Worm (Caenorhabditis elegans): ENCODE data around the gene par-5.

Gene par-5

ce11 chrIV:11822454-11822853, 730 bp upstream of the par-5 start (continued):
- peak; percentile 54; the same call in 1 of the 2 replicates for TF ChIP-seq dox-1 (GFP tag; IDR thresholded peaks at IDR 0.05)
- peak; percentile 85 for TF ChIP-seq Y95B8A.8 (GFP tag; IDR thresholded peaks at IDR 0.05)
- TF ChIP-seq ztf-22 (GFP tag; optimal IDR thresholded peaks at IDR 0.05) = no peak
- no peak for TF ChIP-seq nfyb-1 (GFP tag; IDR thresholded peaks at IDR 0.05)
- TF ChIP-seq Y53F4B.3 (GFP tag; IDR thresholded peaks at IDR 0.05) = no peak
- no peak for TF ChIP-seq egl-18 (GFP tag; IDR thresholded peaks at IDR 0.05)
- TF ChIP-seq nfya-2 (GFP tag; IDR thresholded peaks at IDR 0.05) = no peak
- TF ChIP-seq T26A5.8 (tag; optimal IDR thresholded peaks at IDR 0.05) = no peak
- TF ChIP-seq unc-130 (GFP tag; optimal IDR thresholded peaks at IDR 0.05) = peak; percentile 36
- peak; percentile 73 for TF ChIP-seq lsl-1 (GFP tag; optimal IDR thresholded peaks at IDR 0.05)
- no peak for TF ChIP-seq F55B11.4 (tag; optimal IDR thresholded peaks at IDR 0.05; ENCODE audit: borderline replicate concordance, insufficient read depth)
- peak; percentile 8; the same call in 1 of the 2 replicates for TF ChIP-seq Y53G8AR.9 (GFP tag; conservative IDR thresholded peaks at IDR 0.05)
- TF ChIP-seq madf-8 (GFP tag; conservative IDR thresholded peaks at IDR 0.05) = peak; percentile 90
- TF ChIP-seq dpl-1 (GFP tag; optimal IDR thresholded peaks at IDR 0.05) = peak; percentile 94
- peak; percentile 88 for TF ChIP-seq xnd-1 (tag; optimal IDR thresholded peaks at IDR 0.05)
- TF ChIP-seq snpc-1.3 (tag; optimal IDR thresholded peaks at IDR 0.05; ENCODE audit: insufficient read depth) = peak; percentile 26
- 0 out of 2 replicates have a peak, but pooled peaks have one; percentile 29 for TF ChIP-seq lir-1 (GFP tag; conservative IDR thresholded peaks at IDR 0.05)
- no peak for TF ChIP-seq him-1 (tag; optimal IDR thresholded peaks at IDR 0.05)
- TF ChIP-seq ztf-18 (tag; optimal IDR thresholded peaks at IDR 0.05) = no peak
- TF ChIP-seq ztf-6 (GFP tag; IDR thresholded peaks at IDR 0.05) = no peak

DNA sequence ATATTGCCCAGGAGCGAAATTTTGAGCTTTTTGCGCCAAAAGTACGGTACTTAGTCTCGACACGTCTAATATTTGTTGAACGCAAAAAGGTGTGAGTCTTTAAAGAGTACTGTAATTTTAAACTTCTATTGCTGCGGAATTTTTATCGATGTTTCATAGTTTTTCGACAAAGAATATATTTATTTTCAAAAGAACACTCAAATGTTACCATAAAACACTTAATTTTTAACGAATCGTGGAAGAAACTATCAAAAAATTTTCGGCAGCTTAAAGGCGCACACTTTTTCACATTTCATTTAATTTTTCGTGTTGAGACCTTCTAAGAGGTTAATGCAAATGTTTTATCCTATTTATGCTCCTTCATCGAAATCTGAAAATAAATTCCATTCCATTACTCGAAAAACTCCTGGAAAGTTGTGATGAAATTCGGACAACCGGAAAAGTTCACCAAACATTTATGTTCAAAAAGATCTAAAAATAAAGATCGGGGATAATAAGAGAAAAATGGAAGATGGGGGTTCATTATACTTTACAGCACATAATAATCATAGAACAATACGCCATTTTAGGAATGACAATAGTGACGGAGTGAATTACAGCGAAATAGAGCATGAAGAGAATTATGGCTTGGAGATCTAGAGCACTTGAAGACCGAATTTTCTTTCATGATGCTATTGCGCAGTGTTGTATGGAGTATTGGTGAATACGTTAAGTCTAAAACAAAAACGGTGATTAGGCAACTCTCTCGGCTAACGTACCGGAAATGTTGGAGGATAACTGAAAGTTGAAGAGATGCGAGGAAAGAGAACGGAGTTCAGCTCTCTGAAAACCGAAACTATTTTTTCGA, 1.4 kb downstream of the par-5 start:
- no peak for TF ChIP-seq fkh-3 (tag; optimal IDR thresholded peaks at IDR 0.05)
- no peak for TF ChIP-seq B0261.1 (tag; optimal IDR thresholded peaks at IDR 0.05)
- peak; percentile 42; the same call in 1 of the 2 replicates for TF ChIP-seq hmg-1.2 (GFP tag; IDR thresholded peaks at IDR 0.05)
- TF ChIP-seq gei-17 (GFP tag; optimal IDR thresholded peaks at IDR 0.05) = no peak
- TF ChIP-seq ztf-25 (GFP tag; IDR thresholded peaks at IDR 0.05) = peak; percentile 79; the same call in 1 of the 2 replicates
- peak; percentile 67 for TF ChIP-seq lin-26 (GFP tag; IDR thresholded peaks at IDR 0.05)
- TF ChIP-seq aptf-2 (GFP tag; conservative IDR thresholded peaks at IDR 0.05) = no peak
- TF ChIP-seq nfya-1 (tag; optimal IDR thresholded peaks at IDR 0.05; ENCODE audit: borderline replicate concordance, insufficient read depth) = no peak
- no peak for TF ChIP-seq snpc-4 (GFP tag; optimal IDR thresholded peaks at IDR 0.05)
- peak in 2 of 4 experiments; percentile 2 to 43 for TF ChIP-seq snpc-4 (tag; optimal IDR thresholded peaks at IDR 0.05)
- TF ChIP-seq Y79H2A.3 (GFP tag; conservative IDR thresholded peaks at IDR 0.05) = peak; percentile 92
- no peak for TF ChIP-seq Y67H2A.10 (GFP tag; conservative IDR thresholded peaks at IDR 0.05)
- TF ChIP-seq bed-1 (GFP tag; IDR thresholded peaks at IDR 0.05) = no peak
- TF ChIP-seq Y53F4B.3 (GFP tag; IDR thresholded peaks at IDR 0.05) = no peak
- no peak for TF ChIP-seq lir-1 (GFP tag; conservative IDR thresholded peaks at IDR 0.05)
- TF ChIP-seq mcd-1 (GFP tag; IDR thresholded peaks at IDR 0.05) = peak; percentile 12; the same call in 1 of the 2 replicates
- no peak for TF ChIP-seq ceh-40 (GFP tag; IDR thresholded peaks at IDR 0.05)
- TF ChIP-seq pha-4 (tag; optimal IDR thresholded peaks at IDR 0.05) = peak; percentile 53
- TF ChIP-seq madf-6 (GFP tag; IDR thresholded peaks at IDR 0.05) = peak; percentile 74
- TF ChIP-seq hmg-20 (GFP tag; IDR thresholded peaks at IDR 0.05) = no peak
- TF ChIP-seq lag-1 (GFP tag; IDR thresholded peaks at IDR 0.05) = no peak
- TF ChIP-seq hlh-26 (GFP tag; conservative IDR thresholded peaks at IDR 0.05) = no peak
- peak; percentile 72 for TF ChIP-seq B0336.3 (GFP tag; IDR thresholded peaks at IDR 0.05)
- no peak for TF ChIP-seq ztf-18 (tag; optimal IDR thresholded peaks at IDR 0.05)
- peak; percentile 80 for TF ChIP-seq F39B2.1 (GFP tag; IDR thresholded peaks at IDR 0.05)
- TF ChIP-seq madf-3 (GFP tag; IDR thresholded peaks at IDR 0.05) = peak; percentile 64
- TF ChIP-seq him-1 (tag; optimal IDR thresholded peaks at IDR 0.05) = no peak
- TF ChIP-seq die-1 (tag; optimal IDR thresholded peaks at IDR 0.05) = no peak
- TF ChIP-seq mel-28 (tag; optimal IDR thresholded peaks at IDR 0.05; ENCODE audit: borderline replicate concordance) = no peak
- TF ChIP-seq tbx-9 (tag; optimal IDR thresholded peaks at IDR 0.05; ENCODE audit: borderline replicate concordance) = no peak

Data from whole organism, young adult.